Fruit fly (Drosophila melanogaster): Measurements from ENCODE around the gene nab.

Gene nab

DNA sequence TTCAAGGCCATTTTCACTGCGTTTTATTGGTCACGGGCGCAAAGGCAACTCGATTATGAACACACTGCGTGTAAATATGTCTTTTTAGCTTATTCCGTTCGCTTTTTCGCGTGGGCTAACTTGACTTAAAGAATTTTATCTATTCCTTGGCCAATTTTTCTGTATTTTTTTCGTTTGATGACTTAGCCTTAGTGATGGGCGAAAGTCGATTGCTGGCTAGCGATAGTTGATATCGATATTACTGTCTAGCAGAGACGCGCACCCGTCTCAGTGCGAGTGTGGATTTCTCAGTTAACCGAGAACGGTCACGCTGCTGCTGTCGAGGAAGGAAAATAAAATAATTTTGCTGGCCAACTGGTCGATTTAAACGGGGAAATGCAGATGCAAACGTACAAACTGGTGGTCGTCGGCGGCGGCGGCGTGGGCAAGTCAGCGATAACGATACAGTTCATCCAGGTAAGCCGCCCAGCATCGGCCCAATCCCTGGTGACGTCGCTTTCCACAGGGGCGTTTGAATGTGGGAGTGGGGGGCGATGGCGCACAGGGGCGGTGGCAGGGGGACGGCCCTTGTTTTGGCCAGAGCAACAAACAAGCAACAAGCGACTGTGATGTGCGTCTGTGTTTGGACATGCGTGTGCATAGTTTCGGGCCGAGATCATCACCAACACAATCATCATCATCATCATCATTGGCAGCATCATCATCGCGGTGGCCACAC lies 21.8 kb downstream of the nab start, which contains the start of the genes Rop and Ras64B (continued):
- no peak for TF ChIP-seq sc (optimal IDR thresholded peaks at IDR 0.05)
- no peak for TF ChIP-seq sc (GFP tag; optimal IDR thresholded peaks at IDR 0.05)
- peak; percentile 82 for TF ChIP-seq knrl (GFP tag; IDR thresholded peaks at IDR 0.05; ENCODE audit: partially characterized antibody)
- no peak for TF ChIP-seq hth (optimal IDR thresholded peaks at IDR 0.05)
- peak; percentile 32 for TF ChIP-seq Deaf1 (tag; optimal IDR thresholded peaks at IDR 0.05)
- no peak for TF ChIP-seq CG10321 (GFP tag; IDR thresholded peaks at IDR 0.05)
- TF ChIP-seq HHEX (GFP tag; optimal IDR thresholded peaks at IDR 0.05): peak; percentile 38
- TF ChIP-seq CG30403 (GFP tag; optimal IDR thresholded peaks at IDR 0.05): peak; percentile 38
- no peak for TF ChIP-seq fd64A (GFP tag; optimal IDR thresholded peaks at IDR 0.05)
- TF ChIP-seq hbn (GFP tag; IDR thresholded peaks at IDR 0.05; ENCODE audit: partially characterized antibody): peak; percentile 73
- TF ChIP-seq Nf-YC (tag; optimal IDR thresholded peaks at IDR 0.05): peak; percentile 75
- no peak for TF ChIP-seq CG18764 (GFP tag; optimal IDR thresholded peaks at IDR 0.05)
- no peak for TF ChIP-seq en (GFP tag; optimal IDR thresholded peaks at IDR 0.05)
- TF ChIP-seq Med (GFP tag): peak; percentile 90
- TF ChIP-seq tll (GFP tag; optimal IDR thresholded peaks at IDR 0.05): peak in 1 of 2 experiments; percentile 56
- TF ChIP-seq CG12391 (tag; optimal IDR thresholded peaks at IDR 0.05): peak; percentile 52
- no peak for TF ChIP-seq Sox102F (GFP tag; optimal IDR thresholded peaks at IDR 0.05)
- peak; percentile 79 for TF ChIP-seq inv (GFP tag; IDR thresholded peaks at IDR 0.05; ENCODE audit: partially characterized antibody)
- peak; percentile 74 for TF ChIP-seq trem (tag; optimal IDR thresholded peaks at IDR 0.05)
- TF ChIP-seq nerfin-2 (GFP tag; IDR thresholded peaks at IDR 0.05; ENCODE audit: partially characterized antibody): peak; percentile 50
- peak; percentile 68 for TF ChIP-seq HLH4C (GFP tag; IDR thresholded peaks at IDR 0.05; ENCODE audit: partially characterized antibody)
- TF ChIP-seq Gsc (GFP tag; IDR thresholded peaks at IDR 0.05): no peak
- TF ChIP-seq CG13287 (GFP tag; IDR thresholded peaks at IDR 0.05; ENCODE audit: partially characterized antibody): peak; percentile 91
- peak; percentile 96 for TF ChIP-seq CG9797 (GFP tag; optimal IDR thresholded peaks at IDR 0.05)
- TF ChIP-seq CG8944 (GFP tag; optimal IDR thresholded peaks at IDR 0.05): no peak
- TF ChIP-seq CG13894 (tag; optimal IDR thresholded peaks at IDR 0.05): peak; percentile 41
- peak; percentile 30; the same call in 1 of the 2 replicates for TF ChIP-seq vvl (GFP tag; IDR thresholded peaks at IDR 0.05)
- peak in 1 of 2 experiments; percentile 25 for TF ChIP-seq crp (GFP tag; optimal IDR thresholded peaks at IDR 0.05)
- peak; percentile 51 for TF ChIP-seq CG2712 (tag; optimal IDR thresholded peaks at IDR 0.05)
- peak; percentile 73 for TF ChIP-seq Lhr (GFP tag; optimal IDR thresholded peaks at IDR 0.05)
- TF ChIP-seq Vsx1 (GFP tag; optimal IDR thresholded peaks at IDR 0.05): no peak
- TF ChIP-seq CG7786 (GFP tag; optimal IDR thresholded peaks at IDR 0.05): peak; percentile 15
- TF ChIP-seq al (GFP tag; IDR thresholded peaks at IDR 0.05): no peak
- no peak for TF ChIP-seq CG18011 (GFP tag; optimal IDR thresholded peaks at IDR 0.05)
- TF ChIP-seq ham (GFP tag; IDR thresholded peaks at IDR 0.05): no peak
- TF ChIP-seq CG3407 (GFP tag; optimal IDR thresholded peaks at IDR 0.05): no peak
- peak; percentile 52 for TF ChIP-seq CG9932 (GFP tag; IDR thresholded peaks at IDR 0.05)
- TF ChIP-seq CG9817 (tag; optimal IDR thresholded peaks at IDR 0.05): peak; percentile 17
- peak; percentile 52; the same call in 1 of the 3 replicates for TF ChIP-seq mld (GFP tag; IDR thresholded peaks at IDR 0.05; ENCODE audit: partially characterized antibody)
- TF ChIP-seq MBD-R2 (GFP tag; IDR thresholded peaks at IDR 0.05): peak; percentile 84
- peak; percentile 24 for TF ChIP-seq ems (GFP tag; optimal IDR thresholded peaks at IDR 0.05)
- TF ChIP-seq scrt (GFP tag; optimal IDR thresholded peaks at IDR 0.05): peak; percentile 67
- TF ChIP-seq NC2β (GFP tag; optimal IDR thresholded peaks at IDR 0.05): peak; percentile 39
- TF ChIP-seq NfI (GFP tag; optimal IDR thresholded peaks at IDR 0.05): peak; percentile 3
- peak; percentile 13 for TF ChIP-seq run (tag; optimal IDR thresholded peaks at IDR 0.05)
- TF ChIP-seq onecut (GFP tag; IDR thresholded peaks at IDR 0.05): 0 out of 2 replicates have a peak, but pooled peaks have one; percentile 1
- TF ChIP-seq CG34422 (GFP tag; IDR thresholded peaks at IDR 0.05): peak; percentile 57; the same call in 2 of the 3 replicates
- TF ChIP-seq Hand (GFP tag; optimal IDR thresholded peaks at IDR 0.05): no peak

Measured in whole organism, embryonic.